Worm (Caenorhabditis elegans) whole organism, mixed stage, embryonic: ENCODE data around the gene R10E9.4.

ENCODE experiments used
- M03D4.4 ChIP-seq: sonication (generic microtip); optimal IDR thresholded peaks from 2 replicates; lab custom pipeline; 2017; ENCODE audit warnings: mild to moderate bottlenecking, missing genetic modification characterization, missing compliant biosample characterization
- ces-1 ChIP-seq: fragments of 150-350 bp; optimal IDR thresholded peaks from 2 replicates; lab custom pipeline; 2014; ENCODE audit warnings: missing biosample characterization, missing genetic modification reagents, missing genetic modification characterization
- elt-1 ChIP-seq: sonication (generic microtip); optimal IDR thresholded peaks from 2 replicates; lab custom pipeline; 2017; ENCODE audit warnings: missing genetic modification characterization, mild to moderate bottlenecking, missing compliant biosample characterization, antibody characterized with exemption, moderate library complexity, borderline replicate concordance; ENCODE audit not compliant: insufficient read depth
- mep-1 ChIP-seq: fragments of 150-350 bp; optimal IDR thresholded peaks from 2 replicates; lab custom pipeline; 2017; ENCODE audit warnings: missing biosample characterization, missing genetic modification reagents, missing genetic modification characterization, inconsistent platforms
- nhr-237 ChIP-seq: fragments of 150-350 bp; optimal IDR thresholded peaks from 2 replicates; lab custom pipeline; 2014; ENCODE audit warnings: missing biosample characterization, missing genetic modification characterization
- snpc-4 ChIP-seq: fragments of 150-350 bp; optimal IDR thresholded peaks from 2 replicates; lab custom pipeline; 2014; ENCODE audit warnings: missing biosample characterization, missing genetic modification characterization
- unc-62 ChIP-seq: fragments of 150-350 bp; optimal IDR thresholded peaks from 2 replicates; lab custom pipeline; 2014; ENCODE audit warnings: missing biosample characterization, missing genetic modification reagents, missing genetic modification characterization

DNA sequence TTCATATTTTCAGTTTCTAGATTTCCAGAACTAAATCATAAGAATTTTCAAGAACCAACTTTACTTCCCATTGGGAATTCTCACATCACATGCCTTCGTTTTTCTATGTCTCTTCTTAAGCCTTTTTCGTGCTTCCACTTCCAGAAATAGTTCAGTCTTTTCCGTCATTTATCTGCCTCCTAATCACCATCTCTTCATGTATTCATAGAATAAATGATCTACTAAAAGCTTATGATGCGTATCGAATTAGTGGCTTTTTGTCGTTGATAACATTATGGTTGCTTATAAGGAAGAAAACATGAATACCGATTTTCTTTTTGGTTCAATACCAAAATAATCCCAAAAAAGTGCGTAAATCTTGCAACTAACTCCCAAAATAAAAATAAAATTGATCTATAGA, 17.8 kb downstream of the R10E9.4 start:
- TF ChIP-seq unc-62 (no peak), nhr-237 (no peak), M03D4.4 (no peak), elt-1 (tag; lab: Kevin White, UChicago) (no peak), mep-1 (tag; lab: Kevin White, UChicago) (no peak), ces-1 (GFP tag; lab: Kevin White, UChicago) (no peak), snpc-4 (tag; lab: Kevin White, UChicago) (no peak)
